Fruit fly (Drosophila melanogaster) whole organism, embryonic: ENCODE measurements around the gene CG9240.
A peak's percentile ranks its signal among the peaks of the same experiment; 100 is the strongest.

Experiments used
- Adf1 ChIP-seq: fragments of 200-800 bp; sonication (Bioruptor generic); IDR thresholded peaks from 2 replicates; pipeline ENCODE4 v1.3.6; 2022; ENCODE audit warnings: missing biosample characterization, missing genetic modification characterization
- BtbVII ChIP-seq: fragments of 200-800 bp; sonication (Bioruptor generic); optimal IDR thresholded peaks from 3 replicates; lab custom pipeline; 2017; ENCODE audit warnings: missing biosample characterization, mild to moderate bottlenecking, missing genetic modification characterization
- Bteb2 ChIP-seq: fragments of 200-800 bp; sonication (Bioruptor generic); optimal IDR thresholded peaks from 2 replicates; lab custom pipeline; 2016; ENCODE audit warnings: missing biosample characterization, missing genetic modification characterization
- CG11695 ChIP-seq: fragments of 200-800 bp; sonication (Bioruptor generic); IDR thresholded peaks from 3 replicates; pipeline ENCODE4 v1.3.6; 2022; ENCODE audit warnings: missing biosample characterization, missing genetic modification characterization
- CG13123 ChIP-seq: fragments of 200-800 bp; sonication (Bioruptor generic); optimal IDR thresholded peaks from 2 replicates; lab custom pipeline; 2016; ENCODE audit warnings: missing biosample characterization, missing genetic modification characterization
- CG13287 ChIP-seq: fragments of 200-800 bp; sonication (Bioruptor generic); IDR thresholded peaks from 2 replicates; pipeline ENCODE4 v1.3.6; 2022; ENCODE audit warnings: missing biosample characterization, missing genetic modification characterization; ENCODE audit not compliant: partially characterized antibody
- CG13624 ChIP-seq: fragments of 200-800 bp; sonication (Bioruptor generic); optimal IDR thresholded peaks from 2 replicates; lab custom pipeline; 2016; ENCODE audit warnings: missing biosample characterization, missing genetic modification characterization
- CG13894 ChIP-seq: fragments of 200-800 bp; sonication (Bioruptor generic); optimal IDR thresholded peaks from 3 replicates; lab custom pipeline; 2018; ENCODE audit warnings: missing biosample characterization, mild to moderate bottlenecking, missing genetic modification characterization, moderate library complexity
- CG1603 ChIP-seq: fragments of 200-800 bp; sonication (Bioruptor generic); optimal IDR thresholded peaks from 2 replicates; lab custom pipeline; 2019; ENCODE audit warnings: missing biosample characterization, mild to moderate bottlenecking, missing genetic modification characterization, moderate library complexity
- CG17829 ChIP-seq: fragments of 200-800 bp; optimal IDR thresholded peaks from 2 replicates; lab custom pipeline; 2019; ENCODE audit warnings: missing biosample characterization, mild to moderate bottlenecking, missing genetic modification characterization, moderate library complexity
- CG2120 ChIP-seq: fragments of 200-800 bp; sonication (Bioruptor generic); optimal IDR thresholded peaks from 3 replicates; lab custom pipeline; 2016; ENCODE audit warnings: missing biosample characterization, missing genetic modification characterization
- CG2875 ChIP-seq: fragments of 200-800 bp; sonication (Bioruptor generic); optimal IDR thresholded peaks from 2 replicates; lab custom pipeline; 2017; ENCODE audit warnings: missing biosample characterization, mild to moderate bottlenecking, missing genetic modification characterization, missing genetic modification reagents
- CG30403 ChIP-seq: fragments of 200-800 bp; sonication (Bioruptor generic); optimal IDR thresholded peaks from 3 replicates; lab custom pipeline; 2016; ENCODE audit warnings: missing biosample characterization, missing genetic modification characterization
- CG32532 ChIP-seq: fragments of 200-800 bp; sonication (Bioruptor generic); IDR thresholded peaks from 2 replicates; pipeline ENCODE4 v1.3.6; 2022; ENCODE audit warnings: missing biosample characterization, missing genetic modification characterization
- CG4617 ChIP-seq: fragments of 200-800 bp; sonication (Bioruptor generic); optimal IDR thresholded peaks from 3 replicates; lab custom pipeline; 2016; ENCODE audit warnings: missing biosample characterization, missing genetic modification characterization, borderline replicate concordance
- CG4707 ChIP-seq: fragments of 200-800 bp; sonication (Bioruptor generic); optimal IDR thresholded peaks from 2 replicates; lab custom pipeline; 2018; ENCODE audit warnings: missing biosample characterization, mild to moderate bottlenecking, missing genetic modification characterization, moderate library complexity
- CG9797 ChIP-seq: fragments of 200-800 bp; sonication (Bioruptor generic); optimal IDR thresholded peaks from 3 replicates; lab custom pipeline; 2018; ENCODE audit warnings: missing biosample characterization, mild to moderate bottlenecking, missing genetic modification characterization
- CG9932 ChIP-seq: fragments of 200-800 bp; sonication (Bioruptor generic); IDR thresholded peaks from 2 replicates; pipeline ENCODE4 v1.3.6; 2022; ENCODE audit warnings: missing biosample characterization, missing genetic modification characterization
- CHES-1-like ChIP-seq: fragments of 200-800 bp; sonication (Bioruptor generic); optimal IDR thresholded peaks from 2 replicates; lab custom pipeline; 2016; ENCODE audit warnings: missing biosample characterization, missing genetic modification characterization
- CkIIα-i1 ChIP-seq: fragments of 200-800 bp; sonication (Bioruptor generic); IDR thresholded peaks from 2 replicates; pipeline ENCODE4 v1.3.6; 2022; ENCODE audit warnings: missing biosample characterization, missing genetic modification characterization
- Deaf1 ChIP-seq: fragments of 200-800 bp; optimal IDR thresholded peaks from 3 replicates; lab custom pipeline; 2019; ENCODE audit warnings: missing biosample characterization, mild to moderate bottlenecking, missing genetic modification characterization, moderate library complexity
- Dll ChIP-seq: fragments of 200-800 bp; sonication (Bioruptor generic); IDR thresholded peaks from 4 replicates; pipeline ENCODE4 v1.3.6; 2022; ENCODE audit warnings: missing biosample characterization, missing genetic modification characterization; ENCODE audit not compliant: partially characterized antibody
- Drgx ChIP-seq: fragments of 200-800 bp; sonication (Bioruptor generic); IDR thresholded peaks from 2 replicates; pipeline ENCODE4 v1.3.6; 2022; ENCODE audit warnings: missing biosample characterization, missing genetic modification characterization
- E2f1 ChIP-seq: fragments of 200-800 bp; sonication (Bioruptor generic); IDR thresholded peaks from 2 replicates; pipeline ENCODE4 v1.3.6; 2022; ENCODE audit warnings: missing biosample characterization, missing genetic modification characterization
- Gug ChIP-seq: fragments of 200-800 bp; sonication (Bioruptor generic); IDR thresholded peaks from 4 replicates; pipeline ENCODE4 v1.3.6; 2022; ENCODE audit warnings: missing biosample characterization, missing genetic modification characterization
- HLH3B ChIP-seq: fragments of 200-800 bp; sonication (Bioruptor generic); IDR thresholded peaks from 2 replicates; pipeline ENCODE4 v1.3.6; 2022; ENCODE audit warnings: missing biosample characterization, missing genetic modification characterization
- Hr51 ChIP-seq, 2 experiments: fragments of 200-800 bp; sonication (Bioruptor generic); optimal IDR thresholded peaks; 2 replicates in 1 of 2; 3 replicates in 1 of 2; lab custom pipeline; 2016 to 2018; ENCODE audit warnings: missing biosample characterization in 2 of 2, missing genetic modification characterization in 2 of 2, mild to moderate bottlenecking in 1 of 2, moderate library complexity in 1 of 2
- MESR4 ChIP-seq: fragments of 200-800 bp; sonication (Bioruptor generic); optimal IDR thresholded peaks from 2 replicates; lab custom pipeline; 2018; ENCODE audit warnings: missing biosample characterization, mild to moderate bottlenecking, missing genetic modification characterization, moderate library complexity
- Med ChIP-seq: fragments of 200-800 bp; sonication (Bioruptor generic); peaks from one replicate; lab custom pipeline; 2016; ENCODE audit warnings: missing biosample characterization, missing genetic modification characterization, mild to moderate bottlenecking, inconsistent platforms, moderate library complexity
- Myb ChIP-seq: fragments of 200-800 bp; sonication (Bioruptor generic); optimal IDR thresholded peaks from 2 replicates; lab custom pipeline; 2016; ENCODE audit warnings: missing biosample characterization, missing genetic modification characterization
- Neu2 ChIP-seq: fragments of 200-800 bp; sonication (Bioruptor generic); optimal IDR thresholded peaks from 3 replicates; lab custom pipeline; 2016; ENCODE audit warnings: missing biosample characterization, missing genetic modification characterization, borderline replicate concordance
- Xbp1 ChIP-seq: fragments of 200-800 bp; sonication (Bioruptor generic); optimal IDR thresholded peaks from 3 replicates; lab custom pipeline; 2016; ENCODE audit warnings: missing biosample characterization, mild to moderate bottlenecking, missing genetic modification characterization
- al ChIP-seq: fragments of 200-800 bp; sonication (Bioruptor generic); IDR thresholded peaks from 2 replicates; pipeline ENCODE4 v1.3.6; 2022; ENCODE audit warnings: missing biosample characterization, missing genetic modification characterization
- bbx ChIP-seq: fragments of 200-800 bp; sonication (Bioruptor generic); IDR thresholded peaks from 2 replicates; pipeline ENCODE4 v1.3.6; 2022; ENCODE audit warnings: missing biosample characterization, missing genetic modification characterization; ENCODE audit not compliant: partially characterized antibody
- bcd ChIP-seq: fragments of 200-800 bp; sonication (Bioruptor generic); optimal IDR thresholded peaks from 2 replicates; lab custom pipeline; 2017; ENCODE audit warnings: missing biosample characterization, mild to moderate bottlenecking, missing genetic modification characterization
- cad ChIP-seq: fragments of >200 bp; optimal IDR thresholded peaks from 2 replicates; lab custom pipeline; 2017; ENCODE audit warnings: missing biosample characterization, missing genetic modification characterization
- cwo ChIP-seq: fragments of 200-800 bp; sonication (Bioruptor generic); optimal IDR thresholded peaks from 3 replicates; lab custom pipeline; 2017; ENCODE audit warnings: missing biosample characterization, missing genetic modification characterization, mild to moderate bottlenecking, moderate library complexity, missing genetic modification reagents
- fd96Cb ChIP-seq: fragments of 200-800 bp; sonication (Bioruptor generic); optimal IDR thresholded peaks from 2 replicates; lab custom pipeline; 2018; ENCODE audit warnings: missing biosample characterization, mild to moderate bottlenecking, missing genetic modification characterization, moderate library complexity
- grn ChIP-seq: fragments of 200-800 bp; sonication (Bioruptor generic); optimal IDR thresholded peaks from 3 replicates; lab custom pipeline; 2017; ENCODE audit warnings: missing biosample characterization, missing genetic modification characterization
- ind ChIP-seq: fragments of 200-800 bp; sonication (Bioruptor generic); optimal IDR thresholded peaks from 3 replicates; lab custom pipeline; 2016; ENCODE audit warnings: missing biosample characterization, missing genetic modification characterization
- row ChIP-seq: fragments of 200-800 bp; sonication (Bioruptor generic); IDR thresholded peaks from 3 replicates; pipeline ENCODE4 v1.3.6; 2022; ENCODE audit warnings: missing biosample characterization, missing genetic modification characterization
- sens-2 ChIP-seq: fragments of 200-800 bp; sonication (Bioruptor generic); IDR thresholded peaks from 2 replicates; pipeline ENCODE4 v1.3.6; 2022; ENCODE audit warnings: missing biosample characterization, missing genetic modification characterization
- tin ChIP-seq: fragments of 200-800 bp; sonication (Bioruptor generic); optimal IDR thresholded peaks from 3 replicates; lab custom pipeline; 2016; ENCODE audit warnings: missing biosample characterization, missing genetic modification characterization
- trh ChIP-seq: fragments of 200-800 bp; sonication (Bioruptor generic); optimal IDR thresholded peaks from 2 replicates; lab custom pipeline; 2016; ENCODE audit warnings: missing biosample characterization, missing genetic modification characterization
- wdn ChIP-seq: fragments of 200-800 bp; sonication (Bioruptor generic); IDR thresholded peaks from 2 replicates; pipeline ENCODE4 v1.3.6; 2022; ENCODE audit warnings: missing biosample characterization, missing genetic modification characterization
- zen ChIP-seq: fragments of 200-800 bp; sonication (Bioruptor generic); optimal IDR thresholded peaks from 3 replicates; lab custom pipeline; 2018; ENCODE audit warnings: missing biosample characterization, mild to moderate bottlenecking, missing genetic modification characterization, moderate library complexity
- zfh1 ChIP-seq: fragments of 200-800 bp; sonication (Bioruptor generic); IDR thresholded peaks from 3 replicates; pipeline ENCODE4 v1.3.6; 2022; ENCODE audit warnings: missing biosample characterization, missing genetic modification characterization

Gene CG9240

dm6 chrX:15745905-15746681 is 45.0 kb upstream of the CG9240 start, which contains the start of the genes CG8944 and CCT6 (continued):
- TF ChIP-seq bbx = peak; percentile 44; the same call in 1 of the 2 replicates
- TF ChIP-seq Neu2 (GFP tag; lab: Kevin White, UChicago) = no peak
- TF ChIP-seq tin (GFP tag; lab: Kevin White, UChicago) = peak; percentile 14
- peak; percentile 74 for TF ChIP-seq Med (GFP tag; lab: Kevin White, UChicago)
- TF ChIP-seq al = no peak
- no peak for TF ChIP-seq CkIIα-i1
- peak; percentile 26 for TF ChIP-seq Xbp1
- TF ChIP-seq CG1603 (tag; lab: Kevin White, UChicago) = peak; percentile 20
- no peak for TF ChIP-seq Bteb2 (GFP tag; lab: Kevin White, UChicago)
- 0 out of 2 replicates have a peak, but pooled peaks have one; percentile 12 for TF ChIP-seq sens-2 (GFP tag; lab: Robert Waterston, UW)
- 0 out of 2 replicates have a peak, but pooled peaks have one; percentile 38 for TF ChIP-seq CG32532 (GFP tag; lab: Robert Waterston, UW)
- peak; percentile 28 for TF ChIP-seq CG9797 (GFP tag; lab: Kevin White, UChicago)
- TF ChIP-seq CG2875 (GFP tag; lab: Kevin White, UChicago) = no peak
- TF ChIP-seq bcd (GFP tag; lab: Kevin White, UChicago) = peak; percentile 5
- no peak for TF ChIP-seq grn
- TF ChIP-seq CG13624 (GFP tag; lab: Kevin White, UChicago) = no peak
- peak; percentile 21 for TF ChIP-seq CG4617 (GFP tag; lab: Kevin White, UChicago)
- TF ChIP-seq CG13287 (GFP tag; lab: Robert Waterston, UW) = 0 out of 2 replicates have a peak, but pooled peaks have one; percentile 28
- no peak for TF ChIP-seq zen (tag; lab: Kevin White, UChicago)
- no peak for TF ChIP-seq CHES-1-like
- peak; percentile 53 for TF ChIP-seq CG2120 (GFP tag; lab: Kevin White, UChicago)
- no peak for TF ChIP-seq Myb (GFP tag; lab: Kevin White, UChicago)
- no peak for TF ChIP-seq Gug
- peak; percentile 31 for TF ChIP-seq CG30403 (GFP tag; lab: Kevin White, UChicago)
- TF ChIP-seq MESR4 (GFP tag; lab: Kevin White, UChicago) = peak; percentile 90
- no peak for TF ChIP-seq cad
- TF ChIP-seq, all 482 proteins: peak for 82

- TF ChIP-seq CG9932 (GFP tag; lab: Robert Waterston, UW) (0 out of 2 replicates have a peak, but pooled peaks have one; percentile 28), Drgx (GFP tag; lab: Robert Waterston, UW) (no peak), BtbVII (GFP tag; lab: Kevin White, UChicago) (peak; percentile 3), row (GFP tag; lab: Robert Waterston, UW) (peak; percentile 24; the same call in 2 of the 3 replicates)
These were observed 39.8 kb upstream of the CG9240 start for dm6 chrX:15740881-15741280.

dm6 chrX:15740288-15740726 is 39.2 kb upstream of the CG9240 start:
- peak; percentile 79 for TF ChIP-seq CG13894 (tag; lab: Kevin White, UChicago)
- peak; percentile 14 for TF ChIP-seq CG4707 (GFP tag; lab: Kevin White, UChicago)
- TF ChIP-seq Adf1 (GFP tag; lab: Robert Waterston, UW) = peak; percentile 52; the same call in 1 of the 2 replicates
- peak; percentile 68; the same call in 2 of the 3 replicates for TF ChIP-seq CG11695 (GFP tag; lab: Robert Waterston, UW)
- TF ChIP-seq Hr51 (GFP tag; optimal IDR thresholded peaks at IDR 0.05; lab: Kevin White, UChicago) = peak; percentile 46 to 72
- TF ChIP-seq ind = peak; percentile 67
- TF ChIP-seq cwo (GFP tag; lab: Kevin White, UChicago) = peak; percentile 84
- TF ChIP-seq Deaf1 (tag; lab: Kevin White, UChicago) = peak; percentile 77
- TF ChIP-seq CG13123 (GFP tag; lab: Kevin White, UChicago) = peak; percentile 9
- peak; percentile 55 for TF ChIP-seq fd96Cb (tag; lab: Kevin White, UChicago)
- peak; percentile 30 for TF ChIP-seq CG17829 (tag; lab: Kevin White, UChicago)
- no peak for TF ChIP-seq Dll
- TF ChIP-seq zfh1 (GFP tag; lab: Robert Waterston, UW) = peak; percentile 73; the same call in 2 of the 3 replicates
- TF ChIP-seq wdn (GFP tag; lab: Robert Waterston, UW) = peak; percentile 69
- peak; percentile 72 for TF ChIP-seq E2f1 (GFP tag; lab: Robert Waterston, UW)
- TF ChIP-seq HLH3B (GFP tag; lab: Robert Waterston, UW) = peak; percentile 68
- peak; percentile 23 for TF ChIP-seq trh (GFP tag; lab: Kevin White, UChicago)
